Fruit fly (Drosophila melanogaster) Kc167 (cell line): ENCODE results near the gene CG4287.

ENCODE experiments used
- Myc ChIP-seq: fragments of >200 bp; optimal IDR thresholded peaks from 2 replicates; lab custom pipeline; 2017; ENCODE audit warnings: missing external identifiers
- Sin3A ChIP-seq: fragments of >200 bp; optimal IDR thresholded peaks from 2 replicates; lab custom pipeline; 2018; ENCODE audit warnings: missing external identifiers
- psq ChIP-seq: fragments of >200 bp; optimal IDR thresholded peaks from 2 replicates; lab custom pipeline; 2017; ENCODE audit warnings: missing external identifiers

DNA sequence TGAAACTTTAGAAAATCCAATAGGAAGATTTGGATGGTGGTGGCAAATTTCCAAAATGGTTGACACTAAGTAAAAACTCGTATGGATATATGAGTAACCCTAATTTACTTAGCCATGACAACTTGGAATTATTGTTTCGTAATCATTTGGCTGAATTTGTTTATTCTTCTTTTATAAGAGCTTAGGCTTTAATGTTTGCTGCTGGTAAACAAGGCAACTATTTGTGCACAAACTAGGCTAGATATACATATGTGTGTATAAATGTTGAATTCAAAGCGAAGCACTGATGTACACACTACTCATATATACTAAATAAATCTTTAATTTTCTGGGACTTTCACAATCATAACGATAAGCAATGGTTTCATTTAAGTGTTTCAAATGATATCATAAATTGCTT is 42.3 kb upstream of the CG4287 start:
- TF ChIP-seq Myc (no peak), Sin3A (lab: Kevin White, UChicago) (no peak), psq (lab: Kevin White, UChicago) (no peak)
